Fruit fly (Drosophila melanogaster) whole organism, embryonic: ENCODE measurements around the gene slif.
A peak's percentile ranks its signal among the peaks of the same experiment; 100 is the strongest.

Experiments used
- Adf1 ChIP-seq: fragments of 200-800 bp; sonication (Bioruptor generic); IDR thresholded peaks from 2 replicates; pipeline ENCODE4 v1.3.6; 2022; ENCODE audit warnings: missing biosample characterization, missing genetic modification characterization
- Awh ChIP-seq: fragments of 200-800 bp; sonication (Bioruptor generic); IDR thresholded peaks from 2 replicates; pipeline ENCODE4, ENCODE4 v1.3.6; 2022; ENCODE audit warnings: missing biosample characterization, missing genetic modification characterization
- B-H1 ChIP-seq: fragments of 200-800 bp; sonication (Bioruptor generic); IDR thresholded peaks from 3 replicates; pipeline ENCODE4 v1.3.6; 2022; ENCODE audit warnings: missing biosample characterization, missing genetic modification characterization
- BtbVII ChIP-seq: fragments of 200-800 bp; sonication (Bioruptor generic); optimal IDR thresholded peaks from 3 replicates; lab custom pipeline; 2017; ENCODE audit warnings: missing biosample characterization, mild to moderate bottlenecking, missing genetic modification characterization
- CG12769 ChIP-seq: fragments of 200-800 bp; sonication (Bioruptor generic); optimal IDR thresholded peaks from 2 replicates; lab custom pipeline; 2019; ENCODE audit warnings: missing biosample characterization, mild to moderate bottlenecking, missing genetic modification characterization, moderate library complexity
- CG15479 ChIP-seq: fragments of 200-800 bp; sonication (Bioruptor generic); optimal IDR thresholded peaks from 3 replicates; lab custom pipeline; 2019; ENCODE audit warnings: missing biosample characterization, mild to moderate bottlenecking, missing genetic modification characterization, moderate library complexity
- CG15601 ChIP-seq: fragments of 200-800 bp; sonication (Bioruptor generic); optimal IDR thresholded peaks from 3 replicates; lab custom pipeline; 2019; ENCODE audit warnings: missing biosample characterization, mild to moderate bottlenecking, missing genetic modification characterization, moderate library complexity
- CG2199 ChIP-seq: fragments of 200-800 bp; sonication (Bioruptor generic); IDR thresholded peaks from 3 replicates; pipeline ENCODE4 v1.3.6; 2022; ENCODE audit warnings: missing biosample characterization, missing genetic modification characterization
- CG31224 ChIP-seq: fragments of 200-800 bp; sonication (Bioruptor generic); IDR thresholded peaks from 2 replicates; pipeline ENCODE4 v1.3.6; 2022; ENCODE audit warnings: missing biosample characterization, missing genetic modification characterization
- CG42726 ChIP-seq: fragments of 200-800 bp; sonication (Bioruptor generic); IDR thresholded peaks from 2 replicates; pipeline ENCODE4 v1.3.6; 2022; ENCODE audit warnings: missing biosample characterization, missing genetic modification characterization; ENCODE audit not compliant: partially characterized antibody
- CG5180 ChIP-seq: fragments of 200-800 bp; sonication (Bioruptor generic); optimal IDR thresholded peaks from 3 replicates; lab custom pipeline; 2017; ENCODE audit warnings: missing biosample characterization, missing genetic modification characterization, mild to moderate bottlenecking, moderate library complexity, missing genetic modification reagents
- CG8290 ChIP-seq, 3 experiments: fragments of 200-800 bp; sonication (Bioruptor generic); optimal IDR thresholded peaks; 2 replicates each; lab custom pipeline; 2016 to 2019; ENCODE audit warnings: missing biosample characterization in 3 of 3, missing genetic modification characterization in 3 of 3, mild to moderate bottlenecking in 2 of 3, moderate library complexity in 1 of 3
- CG8478 ChIP-seq: fragments of >200 bp; optimal IDR thresholded peaks from 2 replicates; lab custom pipeline; 2018
- GATAe ChIP-seq: fragments of 200-800 bp; sonication (Bioruptor generic); conservative IDR thresholded peaks from 2 replicates; pipeline ENCODE4 v1.3.6; 2022; ENCODE audit warnings: missing biosample characterization, missing genetic modification characterization
- Gug ChIP-seq: fragments of 200-800 bp; sonication (Bioruptor generic); IDR thresholded peaks from 4 replicates; pipeline ENCODE4 v1.3.6; 2022; ENCODE audit warnings: missing biosample characterization, missing genetic modification characterization
- Hey ChIP-seq: fragments of 200-800 bp; sonication (Bioruptor generic); optimal IDR thresholded peaks from 3 replicates; lab custom pipeline; 2018; ENCODE audit warnings: missing biosample characterization, mild to moderate bottlenecking, missing genetic modification characterization
- Hmx ChIP-seq: fragments of 200-800 bp; sonication (Bioruptor generic); optimal IDR thresholded peaks from 2 replicates; lab custom pipeline; 2016; ENCODE audit warnings: missing biosample characterization, missing genetic modification characterization
- Med ChIP-seq: fragments of 200-800 bp; sonication (Bioruptor generic); peaks from one replicate; lab custom pipeline; 2016; ENCODE audit warnings: missing biosample characterization, missing genetic modification characterization, mild to moderate bottlenecking, inconsistent platforms, moderate library complexity
- NFAT ChIP-seq: fragments of 200-800 bp; sonication (Bioruptor generic); IDR thresholded peaks from 2 replicates; pipeline ENCODE4 v1.3.6; 2022; ENCODE audit warnings: missing biosample characterization, missing genetic modification characterization
- Oaz ChIP-seq: fragments of 200-800 bp; sonication (Bioruptor generic); IDR thresholded peaks from 2 replicates; pipeline ENCODE4 v1.3.6; 2022; ENCODE audit warnings: missing biosample characterization, missing genetic modification characterization
- Trl ChIP-seq, 3 experiments: fragments of >200 bp in 2 of 3; fragments of 200-800 bp in 1 of 3; sonication (Bioruptor generic) in 1 of 3; optimal IDR thresholded peaks; 2 replicates in 1 of 3; 3 replicates in 2 of 3; lab custom pipeline; 2016 to 2017; ENCODE audit warnings: missing biosample characterization in 1 of 3, missing genetic modification characterization in 1 of 3
- amos ChIP-seq: fragments of 200-800 bp; sonication (Bioruptor generic); IDR thresholded peaks from 2 replicates; pipeline ENCODE4 v1.3.6; 2022; ENCODE audit warnings: missing biosample characterization, missing genetic modification characterization; ENCODE audit not compliant: partially characterized antibody
- aop ChIP-seq: fragments of 200-800 bp; sonication (Bioruptor generic); IDR thresholded peaks from 2 replicates; pipeline ENCODE4 v1.3.6; 2022; ENCODE audit warnings: missing biosample characterization, missing genetic modification characterization
- bab2 ChIP-seq: fragments of 200-800 bp; sonication (Bioruptor generic); optimal IDR thresholded peaks from 2 replicates; lab custom pipeline; 2016; ENCODE audit warnings: missing biosample characterization, missing genetic modification characterization
- bowl ChIP-seq: fragments of 200-800 bp; sonication (Bioruptor generic); IDR thresholded peaks from 2 replicates; pipeline ENCODE4 v1.3.6; 2022; ENCODE audit warnings: missing biosample characterization, missing genetic modification characterization
- chinmo ChIP-seq: fragments of 200-800 bp; sonication (Bioruptor generic); IDR thresholded peaks from 4 replicates; pipeline ENCODE4 v1.3.6; 2022; ENCODE audit warnings: missing biosample characterization, missing genetic modification characterization; ENCODE audit not compliant: partially characterized antibody
- ci ChIP-seq: fragments of 200-800 bp; sonication (Bioruptor generic); IDR thresholded peaks from 3 replicates; pipeline ENCODE4 v1.3.6; 2022; ENCODE audit warnings: missing biosample characterization, missing genetic modification characterization
- cwo ChIP-seq: fragments of 200-800 bp; sonication (Bioruptor generic); optimal IDR thresholded peaks from 3 replicates; lab custom pipeline; 2017; ENCODE audit warnings: missing biosample characterization, missing genetic modification characterization, mild to moderate bottlenecking, moderate library complexity, missing genetic modification reagents
- dati ChIP-seq: fragments of 200-800 bp; sonication (Bioruptor generic); IDR thresholded peaks from 2 replicates; pipeline ENCODE4 v1.3.6; 2022; ENCODE audit warnings: missing biosample characterization, missing genetic modification characterization
- dmrt99B ChIP-seq: fragments of 200-800 bp; sonication (Bioruptor generic); optimal IDR thresholded peaks from 2 replicates; lab custom pipeline; 2018; ENCODE audit warnings: missing biosample characterization, mild to moderate bottlenecking, missing genetic modification characterization, moderate library complexity
- dpn ChIP-seq, 2 experiments: fragments of 200-800 bp; sonication (Bioruptor generic); optimal IDR thresholded peaks; 3 replicates each; lab custom pipeline; 2016; ENCODE audit warnings: missing biosample characterization in 2 of 2, missing genetic modification characterization in 2 of 2
- emc ChIP-seq: fragments of 200-800 bp; sonication (Bioruptor generic); optimal IDR thresholded peaks from 2 replicates; lab custom pipeline; 2016; ENCODE audit warnings: missing biosample characterization, missing genetic modification characterization
- exex ChIP-seq: fragments of 200-800 bp; sonication (Bioruptor generic); optimal IDR thresholded peaks from 4 replicates; lab custom pipeline; 2018; ENCODE audit warnings: missing biosample characterization, mild to moderate bottlenecking, missing genetic modification characterization, moderate library complexity
- gem ChIP-seq: fragments of 200-800 bp; sonication (Bioruptor generic); optimal IDR thresholded peaks from 2 replicates; lab custom pipeline; 2019; ENCODE audit warnings: missing biosample characterization, mild to moderate bottlenecking, missing genetic modification characterization, moderate library complexity
- grn ChIP-seq: fragments of 200-800 bp; sonication (Bioruptor generic); optimal IDR thresholded peaks from 3 replicates; lab custom pipeline; 2017; ENCODE audit warnings: missing biosample characterization, missing genetic modification characterization
- klu ChIP-seq: fragments of 200-800 bp; sonication (Bioruptor generic); IDR thresholded peaks from 2 replicates; pipeline ENCODE4 v1.3.6; 2022; ENCODE audit warnings: missing biosample characterization, missing genetic modification characterization
- lab ChIP-seq: fragments of 200-800 bp; sonication (Bioruptor generic); optimal IDR thresholded peaks from 3 replicates; lab custom pipeline; 2017; ENCODE audit warnings: missing biosample characterization, missing genetic modification characterization, mild to moderate bottlenecking, moderate library complexity, missing genetic modification reagents
- mirr ChIP-seq: fragments of 200-800 bp; sonication (Bioruptor generic); optimal IDR thresholded peaks from 3 replicates; lab custom pipeline; 2018; ENCODE audit warnings: missing biosample characterization, mild to moderate bottlenecking, missing genetic modification characterization
- otp ChIP-seq: fragments of 200-800 bp; sonication (Bioruptor generic); IDR thresholded peaks from 3 replicates; pipeline ENCODE4, ENCODE4 v1.3.6; 2022; ENCODE audit warnings: missing biosample characterization, missing genetic modification characterization
- pros ChIP-seq: fragments of 200-800 bp; sonication (Bioruptor generic); optimal IDR thresholded peaks from 3 replicates; lab custom pipeline; 2019; ENCODE audit warnings: missing biosample characterization, mild to moderate bottlenecking, missing genetic modification characterization, moderate library complexity
- sd ChIP-seq: fragments of 200-800 bp; sonication (Bioruptor generic); optimal IDR thresholded peaks from 3 replicates; lab custom pipeline; 2018; ENCODE audit warnings: missing biosample characterization, mild to moderate bottlenecking, missing genetic modification characterization, moderate library complexity
- sr ChIP-seq: fragments of 200-800 bp; sonication (Bioruptor generic); IDR thresholded peaks from 3 replicates; pipeline ENCODE4 v1.3.6; 2022; ENCODE audit warnings: missing biosample characterization, missing genetic modification characterization
- sug ChIP-seq: fragments of 200-800 bp; optimal IDR thresholded peaks from 2 replicates; lab custom pipeline; 2019; ENCODE audit warnings: missing biosample characterization, mild to moderate bottlenecking, missing genetic modification characterization, moderate library complexity
- tgo ChIP-seq: fragments of 200-800 bp; sonication (Bioruptor generic); IDR thresholded peaks from 3 replicates; pipeline ENCODE4 v1.3.6; 2022; ENCODE audit warnings: missing biosample characterization, missing genetic modification characterization
- unpg ChIP-seq: fragments of 200-800 bp; sonication (Bioruptor generic); optimal IDR thresholded peaks from 3 replicates; lab custom pipeline; 2018; ENCODE audit warnings: missing biosample characterization, mild to moderate bottlenecking, missing genetic modification characterization, moderate library complexity

Gene slif

dm6 chr3L:22886939-22887338, 6.1 kb downstream of the slif start:
- TF ChIP-seq cwo (GFP tag; lab: Kevin White, UChicago) (peak; percentile 40), Med (GFP tag; lab: Kevin White, UChicago) (peak; percentile 25), emc (GFP tag; lab: Kevin White, UChicago) (no peak), exex (tag; lab: Kevin White, UChicago) (peak; percentile 1), CG2199 (GFP tag; lab: Robert Waterston, UW) (0 out of 3 replicates have a peak, but pooled peaks have one; percentile 47), chinmo (GFP tag; lab: Robert Waterston, UW) (0 out of 4 replicates have a peak, but pooled peaks have one; percentile 57), Hmx (no peak), unpg (GFP tag; lab: Kevin White, UChicago) (no peak), GATAe (GFP tag; lab: Robert Waterston, UW) (peak; percentile 60), CG15479 (peak; percentile 67), Hey (peak; percentile 26), grn (GFP tag; lab: Kevin White, UChicago) (peak; percentile 85), mirr (GFP tag; lab: Kevin White, UChicago) (peak; percentile 35)

DNA sequence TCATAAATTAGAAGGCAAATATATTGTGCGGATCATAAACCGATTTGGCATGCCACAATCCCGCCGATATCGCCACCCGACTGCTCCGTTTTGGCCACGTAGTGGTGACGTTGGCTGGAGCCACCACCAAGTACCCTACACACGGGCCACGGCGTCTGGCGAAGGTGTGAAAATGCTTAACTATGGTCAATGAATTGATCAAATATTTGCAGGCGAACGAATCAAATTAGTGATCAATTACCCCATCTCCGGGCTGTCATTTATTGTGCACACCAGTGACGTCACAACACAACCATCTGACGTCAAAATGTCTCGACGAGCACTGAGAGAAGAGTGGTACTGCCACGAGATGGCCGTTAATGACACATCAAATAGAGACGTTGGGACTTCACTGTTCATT, 6.8 kb downstream of the slif start:
- TF ChIP-seq exex (tag; lab: Kevin White, UChicago) (peak; percentile 27), CG31224 (GFP tag; lab: Robert Waterston, UW) (0 out of 2 replicates have a peak, but pooled peaks have one; percentile 20), B-H1 (GFP tag; lab: Robert Waterston, UW) (no peak), BtbVII (GFP tag; lab: Kevin White, UChicago) (peak; percentile 16), ci (GFP tag; lab: Robert Waterston, UW) (0 out of 3 replicates have a peak, but pooled peaks have one; percentile 22), CG42726 (0 out of 2 replicates have a peak, but pooled peaks have one; percentile 8), NFAT (GFP tag; lab: Robert Waterston, UW) (no peak), otp (peak; percentile 66; the same call in 1 of the 3 replicates), lab (peak; percentile 1), CG15601 (no peak), Gug (GFP tag; lab: Robert Waterston, UW) (no peak), sug (tag; lab: Kevin White, UChicago) (peak; percentile 16)

dm6 chr3L:22888591-22889258, 7.9 kb downstream of the slif start:
- TF ChIP-seq bowl (no peak), pros (GFP tag; lab: Kevin White, UChicago) (no peak), dati (GFP tag; lab: Robert Waterston, UW) (no peak), cwo (GFP tag; lab: Kevin White, UChicago) (peak; percentile 43), CG12769 (tag; lab: Kevin White, UChicago) (peak; percentile 70), gem (tag; lab: Kevin White, UChicago) (peak; percentile 29), aop (GFP tag; lab: Robert Waterston, UW) (no peak), sd (tag; lab: Kevin White, UChicago) (peak; percentile 97), sr (GFP tag; lab: Robert Waterston, UW) (peak; percentile 54; the same call in 2 of the 3 replicates), CG8290 (GFP tag; optimal IDR thresholded peaks at IDR 0.05; lab: Kevin White, UChicago) (no peak), CG8290 (tag; optimal IDR thresholded peaks at IDR 0.05; lab: Kevin White, UChicago) (peak in 1 of 2 experiments; percentile 7), klu (GFP tag; lab: Robert Waterston, UW) (no peak), BtbVII (GFP tag; lab: Kevin White, UChicago) (peak; percentile 22), CG8478 (no peak), bab2 (no peak), lab (peak; percentile 5), CG5180 (GFP tag; lab: Kevin White, UChicago) (peak; percentile 69), amos (no peak), tgo (no peak), Oaz (no peak), Adf1 (GFP tag; lab: Robert Waterston, UW) (peak; percentile 12; the same call in 1 of the 2 replicates), Hmx (no peak), Hey (peak; percentile 34), Awh (GFP tag; lab: Robert Waterston, UW) (0 out of 2 replicates have a peak, but pooled peaks have one; percentile 10), dmrt99B (no peak), Trl (optimal IDR thresholded peaks at IDR 0.05; lab: Kevin White, UChicago) (no peak), Trl (GFP tag; optimal IDR thresholded peaks at IDR 0.05; lab: Kevin White, UChicago) (no peak), dpn (GFP tag; optimal IDR thresholded peaks at IDR 0.05; lab: Kevin White, UChicago) (no peak)
